Fruit fly (Drosophila melanogaster): ENCODE measurements around the gene t-Grip128.

t-Grip128 gene

DNA sequence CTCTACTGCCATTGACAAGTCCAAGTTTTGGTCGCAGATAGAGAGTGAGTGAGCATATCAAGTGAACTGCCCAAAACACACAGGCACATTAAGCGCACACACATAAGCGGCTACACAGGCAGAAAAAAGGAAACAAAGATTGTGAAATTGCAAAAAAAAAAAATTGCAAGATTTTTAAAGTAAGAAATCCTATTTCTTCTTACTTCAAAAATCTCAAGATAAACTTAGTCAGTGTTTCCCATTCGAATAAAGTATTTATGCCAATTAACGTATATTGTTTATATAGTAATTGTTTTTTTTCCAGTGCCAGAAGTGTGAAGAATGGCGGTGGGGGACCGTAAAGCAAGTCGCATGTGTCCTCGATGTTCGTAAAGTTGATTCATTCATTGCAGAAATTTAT lies 17.7 kb downstream of the t-Grip128 start (continued):
- TF ChIP-seq Camta (GFP tag; optimal IDR thresholded peaks at IDR 0.05) (no peak), nom (GFP tag; optimal IDR thresholded peaks at IDR 0.05) (no peak), CG14014 (GFP tag; IDR thresholded peaks at IDR 0.05) (no peak), row (GFP tag; IDR thresholded peaks at IDR 0.05) (peak; percentile 49; the same call in 2 of the 3 replicates), az2 (GFP tag; optimal IDR thresholded peaks at IDR 0.05) (no peak), Hmr (GFP tag; optimal IDR thresholded peaks at IDR 0.05) (no peak), tin (GFP tag; optimal IDR thresholded peaks at IDR 0.05) (no peak), CG7372 (GFP tag; IDR thresholded peaks at IDR 0.05) (no peak), CG2875 (GFP tag; optimal IDR thresholded peaks at IDR 0.05) (no peak), CG2199 (GFP tag; IDR thresholded peaks at IDR 0.05) (no peak), ara (GFP tag; IDR thresholded peaks at IDR 0.05) (no peak), CG11504 (tag; optimal IDR thresholded peaks at IDR 0.05) (peak; percentile 44), sisA (GFP tag; IDR thresholded peaks at IDR 0.05) (no peak; the same call in 1 of the 2 replicates), Deaf1 (tag; optimal IDR thresholded peaks at IDR 0.05) (no peak), CG8924 (tag; optimal IDR thresholded peaks at IDR 0.05) (no peak), CG7839 (tag; optimal IDR thresholded peaks at IDR 0.05) (no peak), run (tag; optimal IDR thresholded peaks at IDR 0.05) (no peak), Meics (GFP tag; optimal IDR thresholded peaks at IDR 0.05) (peak; percentile 2), CG30403 (GFP tag; optimal IDR thresholded peaks at IDR 0.05) (no peak), br (optimal IDR thresholded peaks at IDR 0.05) (no peak), ttk (GFP tag; IDR thresholded peaks at IDR 0.05) (peak; percentile 46), Gug (GFP tag; IDR thresholded peaks at IDR 0.05) (no peak), CG1832 (GFP tag; optimal IDR thresholded peaks at IDR 0.05) (no peak), CG10654 (GFP tag; optimal IDR thresholded peaks at IDR 0.05) (no peak), CG8359 (GFP tag; optimal IDR thresholded peaks at IDR 0.05; ENCODE audit: borderline replicate concordance) (no peak), cad (GFP tag; optimal IDR thresholded peaks at IDR 0.05) (no peak), en (GFP tag; optimal IDR thresholded peaks at IDR 0.05) (no peak), CG1024 (GFP tag; IDR thresholded peaks at IDR 0.05) (no peak), zen2 (GFP tag; IDR thresholded peaks at IDR 0.05; ENCODE audit: partially characterized antibody) (no peak), CG4404 (GFP tag; IDR thresholded peaks at IDR 0.05) (peak; percentile 50), YL-1 (GFP tag; optimal IDR thresholded peaks at IDR 0.05) (no peak), CG17385 (GFP tag; optimal IDR thresholded peaks at IDR 0.05) (no peak), tap (tag; optimal IDR thresholded peaks at IDR 0.05) (no peak), cato (GFP tag; optimal IDR thresholded peaks at IDR 0.05; ENCODE audit: borderline replicate concordance) (no peak), Poxn (GFP tag; IDR thresholded peaks at IDR 0.05) (no peak), Med (GFP tag) (peak; percentile 24), CG10565 (GFP tag; optimal IDR thresholded peaks at IDR 0.05) (no peak), CG11085 (GFP tag; IDR thresholded peaks at IDR 0.05) (no peak), Hmx (GFP tag; optimal IDR thresholded peaks at IDR 0.05) (no peak), Hsf (GFP tag; optimal IDR thresholded peaks at IDR 0.05) (no peak), Sin3A (optimal IDR thresholded peaks at IDR 0.05) (no peak), Stat92E (GFP tag; optimal IDR thresholded peaks at IDR 0.05) (no peak), CG14667 (GFP tag; IDR thresholded peaks at IDR 0.05) (no peak), Eip74EF (GFP tag; optimal IDR thresholded peaks at IDR 0.05) (no peak), Dip3 (GFP tag; optimal IDR thresholded peaks at IDR 0.05) (no peak), CG1603 (tag; optimal IDR thresholded peaks at IDR 0.05) (no peak), CG12071 (GFP tag; optimal IDR thresholded peaks at IDR 0.05) (no peak), CG13624 (GFP tag; optimal IDR thresholded peaks at IDR 0.05) (no peak), esg (GFP tag; conservative IDR thresholded peaks at IDR 0.05) (no peak), CG4820 (GFP tag; optimal IDR thresholded peaks at IDR 0.05) (no peak), CG6654 (GFP tag; optimal IDR thresholded peaks at IDR 0.05) (no peak), nmo (GFP tag; optimal IDR thresholded peaks at IDR 0.05) (no peak), jing (GFP tag; optimal IDR thresholded peaks at IDR 0.05) (no peak)
